Worm (Caenorhabditis elegans): Measurements from ENCODE around the gene malt-1.

malt-1 gene

ce11 chrII:6951250-6951806 is at the start of gene malt-1, which contains the start of gene ceh-38 (continued):
- no peak for TF ChIP-seq daf-8 (GFP tag; IDR thresholded peaks at IDR 0.05)
- TF ChIP-seq ctbp-1 (GFP tag; IDR thresholded peaks at IDR 0.05) = peak; percentile 88

ce11 chrII:6995583-6995982 is 44.5 kb upstream of the malt-1 start:
- peak; percentile 1 for TF ChIP-seq ces-1 (GFP tag; optimal IDR thresholded peaks at IDR 0.05)
- TF ChIP-seq nhr-25 (tag; optimal IDR thresholded peaks at IDR 0.05; ENCODE audit: borderline replicate concordance, insufficient read depth) = no peak
- TF ChIP-seq R02D3.7 (tag; optimal IDR thresholded peaks at IDR 0.05) = no peak
- no peak for TF ChIP-seq dmd-9 (GFP tag; IDR thresholded peaks at IDR 0.05)

- TF ChIP-seq nhr-42 (GFP tag; IDR thresholded peaks at IDR 0.05) (no peak), hlh-30 (tag; optimal IDR thresholded peaks at IDR 0.05; ENCODE audit: insufficient read depth) (peak; percentile 14), unc-39 (tag; optimal IDR thresholded peaks at IDR 0.05) (no peak), mep-1 (tag; optimal IDR thresholded peaks at IDR 0.05) (peak; percentile 24), gei-8 (GFP tag; optimal IDR thresholded peaks at IDR 0.05) (no peak), daf-19 (GFP tag; conservative IDR thresholded peaks at IDR 0.05) (no peak), ctbp-1 (GFP tag; IDR thresholded peaks at IDR 0.05) (no peak), rbr-2 (tag; optimal IDR thresholded peaks at IDR 0.05) (peak; percentile 29), unc-62 (GFP tag; optimal IDR thresholded peaks at IDR 0.05 in 1 of 2) (peak in 1 of 2 experiments; percentile 63), unc-62 (tag; optimal IDR thresholded peaks at IDR 0.05) (no peak), dpl-1 (GFP tag; optimal IDR thresholded peaks at IDR 0.05) (no peak), fkh-10 (GFP tag; optimal IDR thresholded peaks at IDR 0.05) (peak; percentile 34), nhr-48 (tag; optimal IDR thresholded peaks at IDR 0.05) (no peak), nhr-28 (tag; optimal IDR thresholded peaks at IDR 0.05) (no peak), lsy-2 (tag; optimal IDR thresholded peaks at IDR 0.05) (peak in 1 of 2 experiments; percentile 32), ces-1 (GFP tag; optimal IDR thresholded peaks at IDR 0.05) (peak; percentile 91)
Measured at ce11 chrII:6994677-6995076, 43.6 kb upstream of the malt-1 start, which contains the start of gene unc-104. unc-104 (plus strand) TSS chrII:6994987.

ce11 chrII:6992949-6993348 is 41.8 kb upstream of the malt-1 start:
- TF ChIP-seq unc-62 (GFP tag; optimal IDR thresholded peaks at IDR 0.05 in 1 of 2) = peak in 1 of 2 experiments; percentile 66
- TF ChIP-seq unc-62 (tag; optimal IDR thresholded peaks at IDR 0.05) = no peak
- TF ChIP-seq fkh-10 (GFP tag; optimal IDR thresholded peaks at IDR 0.05) = peak; percentile 87
- peak in 1 of 2 experiments; percentile 33 for TF ChIP-seq hif-1 (tag; optimal IDR thresholded peaks at IDR 0.05)
- peak; percentile 43 for TF ChIP-seq F37D6.2 (tag; optimal IDR thresholded peaks at IDR 0.05)
- TF ChIP-seq saeg-2 (GFP tag; IDR thresholded peaks at IDR 0.05) = no peak
- TF ChIP-seq zip-11 (GFP tag; IDR thresholded peaks at IDR 0.05) = no peak
- TF ChIP-seq nhr-42 (GFP tag; IDR thresholded peaks at IDR 0.05) = 0 out of 2 replicates have a peak, but pooled peaks have one; percentile 37
- peak in 1 of 2 experiments; percentile 5 for TF ChIP-seq mdl-1 (tag; optimal IDR thresholded peaks at IDR 0.05)
- no peak for TF ChIP-seq F10B5.3 (tag; optimal IDR thresholded peaks at IDR 0.05)
- TF ChIP-seq mes-2 (tag; optimal IDR thresholded peaks at IDR 0.05; ENCODE audit: poor library complexity, severe bottlenecking) = no peak
- TF ChIP-seq D1046.2 (GFP tag; IDR thresholded peaks at IDR 0.05) = no peak
- no peak for TF ChIP-seq T20F7.1 (GFP tag; optimal IDR thresholded peaks at IDR 0.05)
- peak; percentile 57; the same call in 1 of the 2 replicates for TF ChIP-seq ctbp-1 (GFP tag; IDR thresholded peaks at IDR 0.05)
- TF ChIP-seq Y48G9A.11 (GFP tag; IDR thresholded peaks at IDR 0.05) = no peak
- TF ChIP-seq php-3 (GFP tag; IDR thresholded peaks at IDR 0.05) = no peak
- TF ChIP-seq pha-4 (GFP tag; IDR thresholded peaks at IDR 0.05) = no peak
- TF ChIP-seq pha-4 (tag; optimal IDR thresholded peaks at IDR 0.05) = no peak
- peak; percentile 44 for TF ChIP-seq dmd-6 (GFP tag; IDR thresholded peaks at IDR 0.05)
- TF ChIP-seq dpl-1 (GFP tag; optimal IDR thresholded peaks at IDR 0.05) = peak; percentile 5
- TF ChIP-seq ceh-20 (GFP tag; IDR thresholded peaks at IDR 0.05) = peak; percentile 77
- TF ChIP-seq lin-13 (GFP tag; optimal IDR thresholded peaks at IDR 0.05) = no peak
- TF ChIP-seq nhr-111 (GFP tag; optimal IDR thresholded peaks at IDR 0.05) = no peak
- no peak for TF ChIP-seq daf-16 (GFP tag; optimal IDR thresholded peaks at IDR 0.05)
- no peak for TF ChIP-seq daf-16 (tag; optimal IDR thresholded peaks at IDR 0.05)
- TF ChIP-seq lim-7 (GFP tag; IDR thresholded peaks at IDR 0.05) = no peak
- no peak for TF ChIP-seq mxl-2 (GFP tag; conservative IDR thresholded peaks at IDR 0.05)
- TF ChIP-seq skn-1 (tag; optimal IDR thresholded peaks at IDR 0.05) = no peak
- no peak for TF ChIP-seq nhr-237 (tag; optimal IDR thresholded peaks at IDR 0.05)
- no peak for TF ChIP-seq nhr-48 (tag; optimal IDR thresholded peaks at IDR 0.05)
- TF ChIP-seq nhr-6 (tag; optimal IDR thresholded peaks at IDR 0.05) = no peak
- TF ChIP-seq lin-1 (GFP tag; IDR thresholded peaks at IDR 0.05) = no peak

Measured in whole organism, L4 larva.